Worm (Caenorhabditis elegans): Measurements from ENCODE around the gene rgr-1.
A peak's percentile ranks its signal among the peaks of the same experiment; 100 is the strongest.
"Not testable (repeated sequence)": the region's sequence is repeated elsewhere in the genome, so short reads cannot be mapped to it uniquely, and the experiment has no call there.

Gene rgr-1

DNA sequence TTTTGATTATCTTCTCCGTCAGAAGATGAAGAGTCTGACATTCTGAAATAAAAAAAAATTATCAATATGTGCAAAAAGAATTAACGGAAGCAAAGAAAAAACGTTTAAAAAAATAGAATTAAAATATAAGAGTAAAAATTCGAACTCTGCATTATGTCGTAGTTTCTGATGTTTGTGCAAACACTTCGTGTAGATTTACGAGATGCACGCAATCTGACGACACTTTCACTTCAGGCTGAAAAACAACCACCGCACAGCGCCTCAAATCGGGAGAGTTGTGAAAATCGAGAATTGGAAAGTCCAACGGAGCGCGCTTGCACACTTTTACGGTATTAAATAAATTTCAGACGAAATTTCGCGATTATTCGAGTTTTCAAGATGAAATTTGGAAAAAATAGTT, 13.1 kb downstream of the rgr-1 start, which contains the start of gene T26G10.1 (continued):
- TF ChIP-seq lin-1 (GFP tag; IDR thresholded peaks at IDR 0.05) (no peak), dmd-6 (GFP tag; IDR thresholded peaks at IDR 0.05) (peak; percentile 76), fkh-10 (GFP tag; optimal IDR thresholded peaks at IDR 0.05) (no peak), hlh-11 (tag; optimal IDR thresholded peaks at IDR 0.05) (peak; percentile 59), D1046.2 (GFP tag; IDR thresholded peaks at IDR 0.05) (no peak), snpc-1.2 (GFP tag; IDR thresholded peaks at IDR 0.05) (no peak), ama-1 (optimal IDR thresholded peaks at IDR 0.05) (no peak), lin-38 (GFP tag; IDR thresholded peaks at IDR 0.05) (peak; percentile 95), tra-1 (GFP tag; IDR thresholded peaks at IDR 0.05) (no peak), daf-19 (GFP tag; conservative IDR thresholded peaks at IDR 0.05) (no peak), madf-5 (GFP tag; IDR thresholded peaks at IDR 0.05) (no peak), hmg-1.1 (GFP tag; IDR thresholded peaks at IDR 0.05) (peak; percentile 71), egl-27 (tag; optimal IDR thresholded peaks at IDR 0.05) (no peak), tag-97 (GFP tag; IDR thresholded peaks at IDR 0.05) (no peak), mdt-29 (GFP tag; IDR thresholded peaks at IDR 0.05) (no peak), lsy-2 (tag; optimal IDR thresholded peaks at IDR 0.05) (peak in 1 of 2 experiments; percentile 85), Y105C5A.15 (GFP tag; IDR thresholded peaks at IDR 0.05) (no peak), mxl-3 (GFP tag; optimal IDR thresholded peaks at IDR 0.05) (no peak), lim-7 (GFP tag; IDR thresholded peaks at IDR 0.05) (no peak), daf-12 (tag; optimal IDR thresholded peaks at IDR 0.05) (no peak), unc-39 (tag; optimal IDR thresholded peaks at IDR 0.05) (no peak), zag-1 (tag; optimal IDR thresholded peaks at IDR 0.05) (no peak)

- TF ChIP-seq ceh-20 (GFP tag; IDR thresholded peaks at IDR 0.05) (peak; percentile 51; the same call in 1 of the 2 replicates), snpc-4 (tag; optimal IDR thresholded peaks at IDR 0.05) (peak; percentile 68), arid-1 (GFP tag; conservative IDR thresholded peaks at IDR 0.05) (peak; percentile 69; the same call in 1 of the 2 replicates), nhr-42 (GFP tag; IDR thresholded peaks at IDR 0.05) (peak; percentile 66; the same call in 1 of the 2 replicates), tra-1 (GFP tag; IDR thresholded peaks at IDR 0.05) (peak; percentile 66; the same call in 1 of the 2 replicates), snpc-1.2 (GFP tag; IDR thresholded peaks at IDR 0.05) (peak; percentile 74), F49E8.2 (tag; optimal IDR thresholded peaks at IDR 0.05; ENCODE audit: borderline replicate concordance) (peak; percentile 69), set-16 (GFP tag; IDR thresholded peaks at IDR 0.05) (peak; percentile 63), unc-130 (GFP tag; optimal IDR thresholded peaks at IDR 0.05) (peak; percentile 84), ceh-44 (GFP tag; IDR thresholded peaks at IDR 0.05) (peak; percentile 96), dmd-9 (GFP tag; IDR thresholded peaks at IDR 0.05) (0 out of 2 replicates have a peak, but pooled peaks have one; percentile 38), mdt-29 (GFP tag; IDR thresholded peaks at IDR 0.05) (0 out of 2 replicates have a peak, but pooled peaks have one; percentile 28), vab-7 (GFP tag; IDR thresholded peaks at IDR 0.05) (peak; percentile 88), Y48G9A.11 (GFP tag; IDR thresholded peaks at IDR 0.05) (peak; percentile 97), madf-5 (GFP tag; IDR thresholded peaks at IDR 0.05) (0 out of 4 replicates have a peak, but pooled peaks of 1 of the 2 experiments have one; percentile 19), D1046.2 (GFP tag; IDR thresholded peaks at IDR 0.05) (0 out of 2 replicates have a peak, but pooled peaks have one; percentile 55), aha-1 (tag) (peak; percentile 26), ZK337.2 (GFP tag; IDR thresholded peaks at IDR 0.05) (peak; percentile 43; the same call in 1 of the 2 replicates), lin-38 (GFP tag; IDR thresholded peaks at IDR 0.05) (peak; percentile 98), pha-4 (GFP tag; IDR thresholded peaks at IDR 0.05) (peak; percentile 41; the same call in 1 of the 2 replicates)
- not testable (repeated sequence) for TF ChIP-seq pha-4 (tag; optimal IDR thresholded peaks at IDR 0.05)
Measured at ce11 chrIII:9408304-9408703, 14.8 kb downstream of the rgr-1 start.

DNA sequence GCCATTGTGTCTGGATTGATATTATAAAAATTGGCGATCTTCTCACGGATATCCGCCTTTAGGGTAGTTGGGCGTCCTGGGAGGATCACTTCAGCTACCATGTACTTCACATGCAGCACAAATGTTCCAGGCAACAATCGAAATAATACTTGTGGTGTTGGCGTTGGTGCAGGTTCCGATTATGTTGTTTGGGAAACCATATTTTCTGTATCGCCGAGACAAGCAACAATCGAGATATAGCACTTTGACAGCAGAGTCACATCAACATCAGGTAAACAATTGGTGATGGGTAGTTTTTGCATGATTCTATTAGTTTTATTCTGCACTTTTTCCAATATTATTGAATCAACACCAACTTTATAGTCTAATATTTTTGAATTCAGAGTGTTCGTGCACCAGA, 19.8 kb downstream of the rgr-1 start, which contains the start of gene T26G10.3:
TSS of gene T26G10.3 (minus strand) at position 101 of the 400 bp plus-strand sequence.
- TF ChIP-seq snpc-1.2 (GFP tag; IDR thresholded peaks at IDR 0.05) (no peak), zip-11 (GFP tag; IDR thresholded peaks at IDR 0.05) (no peak), F37D6.2 (tag; optimal IDR thresholded peaks at IDR 0.05) (no peak), set-16 (GFP tag; IDR thresholded peaks at IDR 0.05) (no peak), duxl-1 (tag; optimal IDR thresholded peaks at IDR 0.05; ENCODE audit: poor library complexity) (no peak), rbr-2 (tag; optimal IDR thresholded peaks at IDR 0.05) (no peak), lin-29 (GFP tag; IDR thresholded peaks at IDR 0.05) (no peak), nhr-28 (tag; optimal IDR thresholded peaks at IDR 0.05) (no peak), daf-16 (GFP tag; optimal IDR thresholded peaks at IDR 0.05) (no peak), daf-16 (tag; optimal IDR thresholded peaks at IDR 0.05) (no peak), skn-1 (tag; optimal IDR thresholded peaks at IDR 0.05) (no peak), attf-4 (tag; optimal IDR thresholded peaks at IDR 0.05) (no peak), nhr-42 (GFP tag; IDR thresholded peaks at IDR 0.05) (no peak), nhr-76 (tag; optimal IDR thresholded peaks at IDR 0.05) (no peak), egl-43 (GFP tag; IDR thresholded peaks at IDR 0.05) (no peak), lin-13 (GFP tag; optimal IDR thresholded peaks at IDR 0.05) (no peak), dpl-1 (GFP tag; optimal IDR thresholded peaks at IDR 0.05) (no peak)
